Fruit fly (Drosophila melanogaster) whole organism, pupa: ENCODE data around the gene CG14883.

Experiments used
- CG10348 ChIP-seq: fragments of 200-800 bp; sonication (Bioruptor generic); IDR thresholded peaks from 2 replicates; pipeline ENCODE4 v1.3.6; 2022; ENCODE audit warnings: missing biosample characterization, missing genetic modification characterization
- CG12605 ChIP-seq: fragments of 200-800 bp; sonication (Bioruptor generic); IDR thresholded peaks from 2 replicates; pipeline ENCODE4 v1.3.6; 2022; ENCODE audit warnings: missing biosample characterization, missing genetic modification characterization
- CG13204 ChIP-seq: fragments of 200-800 bp; sonication (Bioruptor generic); optimal IDR thresholded peaks from 2 replicates; lab custom pipeline; 2018; ENCODE audit warnings: missing biosample characterization, mild to moderate bottlenecking, missing genetic modification characterization, moderate library complexity
- CG14655 ChIP-seq: fragments of 200-800 bp; sonication (Bioruptor generic); optimal IDR thresholded peaks from 3 replicates; lab custom pipeline; 2017; ENCODE audit warnings: mild to moderate bottlenecking, missing biosample characterization, missing genetic modification reagents, missing genetic modification characterization
- CG15710 ChIP-seq: fragments of 200-800 bp; sonication (Bioruptor generic); optimal IDR thresholded peaks from 2 replicates; lab custom pipeline; 2018; ENCODE audit warnings: missing biosample characterization, mild to moderate bottlenecking, missing genetic modification characterization, moderate library complexity
- CG17806 ChIP-seq: fragments of 200-800 bp; sonication (Bioruptor generic); optimal IDR thresholded peaks from 2 replicates; lab custom pipeline; 2018; ENCODE audit warnings: missing biosample characterization, mild to moderate bottlenecking, missing genetic modification characterization, moderate library complexity
- CG32121 ChIP-seq: fragments of 200-800 bp; sonication (Bioruptor generic); IDR thresholded peaks from 2 replicates; pipeline ENCODE4 v1.3.6; 2022; ENCODE audit warnings: missing biosample characterization, missing genetic modification characterization
- CG34367 ChIP-seq: fragments of 200-800 bp; sonication (Bioruptor generic); optimal IDR thresholded peaks from 2 replicates; lab custom pipeline; 2018; ENCODE audit warnings: missing biosample characterization, mild to moderate bottlenecking, missing genetic modification characterization
- CG4496 ChIP-seq: fragments of 200-800 bp; sonication (Bioruptor generic); IDR thresholded peaks from 3 replicates; pipeline ENCODE4 v1.3.6; 2022; ENCODE audit warnings: missing biosample characterization, missing genetic modification characterization
- CG8159 ChIP-seq: fragments of 200-800 bp; sonication (Bioruptor generic); optimal IDR thresholded peaks from 3 replicates; lab custom pipeline; 2018; ENCODE audit warnings: missing biosample characterization, mild to moderate bottlenecking, missing genetic modification characterization, moderate library complexity
- CG8301 ChIP-seq: fragments of 200-800 bp; sonication (Bioruptor generic); optimal IDR thresholded peaks from 2 replicates; lab custom pipeline; 2018; ENCODE audit warnings: missing biosample characterization, mild to moderate bottlenecking, missing genetic modification characterization
- CG9948 ChIP-seq: fragments of 200-800 bp; sonication (Bioruptor generic); optimal IDR thresholded peaks from 2 replicates; lab custom pipeline; 2018; ENCODE audit warnings: missing biosample characterization, mild to moderate bottlenecking, missing genetic modification characterization, moderate library complexity
- D1 ChIP-seq: fragments of 200-800 bp; sonication (Bioruptor generic); optimal IDR thresholded peaks from 2 replicates; lab custom pipeline; 2018; ENCODE audit warnings: missing biosample characterization, mild to moderate bottlenecking, missing genetic modification characterization, moderate library complexity
- EcR ChIP-seq: fragments of 200-800 bp; sonication (Bioruptor generic); optimal IDR thresholded peaks from 3 replicates; lab custom pipeline; 2019; ENCODE audit warnings: missing biosample characterization, missing genetic modification characterization, mild to moderate bottlenecking, moderate library complexity, missing genetic modification reagents
- Ets98B ChIP-seq: fragments of 200-800 bp; sonication (Bioruptor generic); IDR thresholded peaks from 2 replicates; pipeline ENCODE4 v1.3.6; 2022; ENCODE audit warnings: missing biosample characterization, missing genetic modification characterization
- Pif1A ChIP-seq: fragments of 200-800 bp; sonication (Bioruptor generic); optimal IDR thresholded peaks from 3 replicates; lab custom pipeline; 2016; ENCODE audit warnings: missing biosample characterization, missing genetic modification characterization
- Pif1B ChIP-seq: fragments of 200-800 bp; sonication (Bioruptor generic); optimal IDR thresholded peaks from 3 replicates; lab custom pipeline; 2016; ENCODE audit warnings: missing biosample characterization, missing genetic modification characterization
- Snoo ChIP-seq: fragments of 200-800 bp; sonication (Bioruptor generic); optimal IDR thresholded peaks from 3 replicates; lab custom pipeline; 2017; ENCODE audit warnings: missing biosample characterization, mild to moderate bottlenecking, missing genetic modification characterization, inconsistent platforms
- fd96Ca ChIP-seq: fragments of 200-800 bp; sonication (Bioruptor generic); IDR thresholded peaks from 3 replicates; pipeline ENCODE4 v1.3.6; 2022; ENCODE audit warnings: missing biosample characterization, missing genetic modification characterization
- gl ChIP-seq: fragments of 200-800 bp; sonication (Bioruptor generic); optimal IDR thresholded peaks from 2 replicates; lab custom pipeline; 2018; ENCODE audit warnings: missing biosample characterization, mild to moderate bottlenecking, missing genetic modification characterization
- rn ChIP-seq: fragments of 200-800 bp; sonication (Bioruptor generic); IDR thresholded peaks from 2 replicates; pipeline ENCODE4 v1.3.6; 2022; ENCODE audit warnings: missing biosample characterization, missing genetic modification characterization

Gene CG14883

dm6 chr3R:16483877-16484417 lies 28.1 kb downstream of the CG14883 start, which contains the start of gene Der-2:
TSS of gene Der-2 (minus strand) at chr3R:16484223.
- TF ChIP-seq CG4496 (GFP tag; lab: Robert Waterston, UW): no peak
- no peak for TF ChIP-seq Ets98B (GFP tag; lab: Robert Waterston, UW)
- no peak for TF ChIP-seq CG12605 (GFP tag; lab: Robert Waterston, UW)
- no peak for TF ChIP-seq CG17806
- no peak for TF ChIP-seq CG10348 (GFP tag; lab: Robert Waterston, UW)
- TF ChIP-seq CG13204: no peak
- TF ChIP-seq CG8159 (tag; lab: Kevin White, UChicago): no peak
- TF ChIP-seq D1 (tag; lab: Kevin White, UChicago): no peak
- no peak for TF ChIP-seq CG32121 (GFP tag; lab: Robert Waterston, UW)
- no peak for TF ChIP-seq Pif1A
- no peak for TF ChIP-seq CG8301 (tag; lab: Kevin White, UChicago)
- TF ChIP-seq CG15710 (tag; lab: Kevin White, UChicago): no peak
- no peak for TF ChIP-seq CG34367 (tag; lab: Kevin White, UChicago)
- TF ChIP-seq Pif1B: no peak

- TF ChIP-seq D1 (tag; lab: Kevin White, UChicago) (no peak), Ets98B (GFP tag; lab: Robert Waterston, UW) (peak; percentile 46), CG8301 (tag; lab: Kevin White, UChicago) (peak; percentile 77)
These were observed 29.8 kb downstream of the CG14883 start for dm6 chr3R:16485487-16486233.

DNA sequence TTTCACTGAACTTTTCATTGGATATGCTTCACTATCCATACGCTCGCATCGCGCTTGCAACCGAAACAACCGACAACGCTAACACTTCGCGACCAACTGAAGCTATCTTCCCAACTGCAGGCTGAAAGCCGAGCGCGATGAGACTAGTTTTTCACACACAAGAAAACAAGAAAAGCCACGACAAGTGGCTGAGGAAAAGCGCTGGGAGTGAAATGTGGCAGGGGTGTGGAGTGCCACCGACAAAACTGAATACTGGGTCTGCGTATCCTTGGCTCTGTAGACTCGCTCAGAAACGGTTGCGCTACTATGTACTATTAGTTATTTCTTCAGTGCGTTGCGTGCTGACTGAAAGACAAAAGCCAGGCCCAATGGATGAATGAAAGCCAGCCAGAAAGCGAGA lies 39.5 kb downstream of the CG14883 start, which contains the start of gene Cad89D:
Cad89D (minus strand) TSS at position 101 of the 400 bp plus-strand sequence.
- no peak for TF ChIP-seq CG8301 (tag; lab: Kevin White, UChicago)
- TF ChIP-seq Ets98B (GFP tag; lab: Robert Waterston, UW): peak; percentile 16; the same call in 1 of the 2 replicates
- peak; percentile 4 for TF ChIP-seq CG14655 (GFP tag; lab: Kevin White, UChicago)

DNA sequence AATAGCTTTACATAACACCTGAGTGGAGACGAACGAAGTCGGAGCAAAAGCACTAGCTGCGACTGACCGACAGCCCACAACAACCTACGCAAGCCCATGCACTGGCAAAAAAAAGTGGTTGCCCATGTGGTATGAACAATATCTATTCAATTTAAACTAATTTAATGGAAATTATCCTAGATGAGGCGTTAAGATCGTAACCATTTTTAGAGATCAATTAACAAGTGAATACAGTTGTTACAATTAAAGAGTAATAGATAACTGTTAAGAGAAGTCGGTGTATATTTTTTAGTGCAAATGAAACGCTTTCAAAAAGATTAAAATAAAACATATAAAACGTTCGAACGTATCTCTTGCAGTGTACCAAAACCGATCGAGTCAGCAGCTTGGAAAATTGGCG lies 40.4 kb downstream of the CG14883 start:
- TF ChIP-seq CG4496 (GFP tag; lab: Robert Waterston, UW) (peak; percentile 67; the same call in 2 of the 3 replicates), CG10348 (GFP tag; lab: Robert Waterston, UW) (no peak), Ets98B (GFP tag; lab: Robert Waterston, UW) (peak; percentile 71), CG34367 (tag; lab: Kevin White, UChicago) (peak; percentile 47), CG13204 (no peak), CG14655 (GFP tag; lab: Kevin White, UChicago) (peak; percentile 92), Snoo (tag; lab: Kevin White, UChicago) (no peak), D1 (tag; lab: Kevin White, UChicago) (no peak), CG8301 (tag; lab: Kevin White, UChicago) (peak; percentile 92), EcR (GFP tag; lab: Kevin White, UChicago) (no peak), CG15710 (tag; lab: Kevin White, UChicago) (no peak), Pif1A (peak; percentile 68), CG17806 (peak; percentile 30), CG8159 (tag; lab: Kevin White, UChicago) (peak; percentile 42), fd96Ca (GFP tag; lab: Robert Waterston, UW) (peak; percentile 74; the same call in 2 of the 3 replicates), CG12605 (GFP tag; lab: Robert Waterston, UW) (peak; percentile 63), Pif1B (peak; percentile 67), gl (tag; lab: Kevin White, UChicago) (no peak), CG9948 (tag; lab: Kevin White, UChicago) (no peak), CG32121 (GFP tag; lab: Robert Waterston, UW) (peak; percentile 76), rn (GFP tag; lab: Robert Waterston, UW) (0 out of 2 replicates have a peak, but pooled peaks have one; percentile 41)

dm6 chr3R:16497379-16497778 lies 41.5 kb downstream of the CG14883 start:
- TF ChIP-seq CG34367 (tag; lab: Kevin White, UChicago) (peak; percentile 63), CG8301 (tag; lab: Kevin White, UChicago) (peak; percentile 72), CG10348 (GFP tag; lab: Robert Waterston, UW) (no peak), gl (tag; lab: Kevin White, UChicago) (peak; percentile 8), CG32121 (GFP tag; lab: Robert Waterston, UW) (peak; percentile 84), Ets98B (GFP tag; lab: Robert Waterston, UW) (peak; percentile 87), EcR (GFP tag; lab: Kevin White, UChicago) (no peak), CG17806 (peak; percentile 74), Pif1B (peak; percentile 49), CG15710 (tag; lab: Kevin White, UChicago) (peak; percentile 57), CG8159 (tag; lab: Kevin White, UChicago) (peak; percentile 69), CG9948 (tag; lab: Kevin White, UChicago) (peak; percentile 60), fd96Ca (GFP tag; lab: Robert Waterston, UW) (peak; percentile 32; the same call in 1 of the 3 replicates), CG13204 (no peak), rn (GFP tag; lab: Robert Waterston, UW) (peak; percentile 65), Snoo (tag; lab: Kevin White, UChicago) (peak; percentile 56), CG4496 (GFP tag; lab: Robert Waterston, UW) (peak; percentile 90), Pif1A (peak; percentile 52), D1 (tag; lab: Kevin White, UChicago) (peak; percentile 10), CG12605 (GFP tag; lab: Robert Waterston, UW) (peak; percentile 84), CG14655 (GFP tag; lab: Kevin White, UChicago) (peak; percentile 78)
- TF ChIP-seq, all 21 proteins: peak for 18
